Fruit fly (Drosophila melanogaster) whole organism, embryonic: Measurements from ENCODE around the gene CG13931.

Experiments
- CG10267 ChIP-seq: fragments of 200-800 bp; sonication (Bioruptor generic); optimal IDR thresholded peaks from 2 replicates; lab custom pipeline; 2018; ENCODE audit warnings: missing biosample characterization, mild to moderate bottlenecking, missing genetic modification characterization, moderate library complexity
- CG10959 ChIP-seq: fragments of 200-800 bp; sonication (Bioruptor generic); IDR thresholded peaks from 2 replicates; pipeline ENCODE4 v1.3.6; 2022; ENCODE audit warnings: missing biosample characterization, missing genetic modification characterization
- CG11695 ChIP-seq: fragments of 200-800 bp; sonication (Bioruptor generic); IDR thresholded peaks from 3 replicates; pipeline ENCODE4 v1.3.6; 2022; ENCODE audit warnings: missing biosample characterization, missing genetic modification characterization
- CG12104 ChIP-seq: fragments of 200-800 bp; sonication (Bioruptor generic); optimal IDR thresholded peaks from 3 replicates; lab custom pipeline; 2016; ENCODE audit warnings: missing biosample characterization, missing genetic modification characterization
- CG13287 ChIP-seq: fragments of 200-800 bp; sonication (Bioruptor generic); IDR thresholded peaks from 2 replicates; pipeline ENCODE4 v1.3.6; 2022; ENCODE audit warnings: missing biosample characterization, missing genetic modification characterization; ENCODE audit not compliant: partially characterized antibody
- CG13894 ChIP-seq: fragments of 200-800 bp; sonication (Bioruptor generic); optimal IDR thresholded peaks from 3 replicates; lab custom pipeline; 2018; ENCODE audit warnings: missing biosample characterization, mild to moderate bottlenecking, missing genetic modification characterization, moderate library complexity
- CG1603 ChIP-seq: fragments of 200-800 bp; sonication (Bioruptor generic); optimal IDR thresholded peaks from 2 replicates; lab custom pipeline; 2019; ENCODE audit warnings: missing biosample characterization, mild to moderate bottlenecking, missing genetic modification characterization, moderate library complexity
- CG16863 ChIP-seq: fragments of 200-800 bp; sonication (Bioruptor generic); optimal IDR thresholded peaks from 3 replicates; lab custom pipeline; 2016; ENCODE audit warnings: missing biosample characterization, missing genetic modification characterization
- CG17912 ChIP-seq: fragments of 200-800 bp; sonication (Bioruptor generic); optimal IDR thresholded peaks from 2 replicates; lab custom pipeline; 2018; ENCODE audit warnings: missing biosample characterization, mild to moderate bottlenecking, missing genetic modification characterization
- CG1792 ChIP-seq: fragments of 200-800 bp; sonication (Bioruptor generic); optimal IDR thresholded peaks from 2 replicates; lab custom pipeline; 2016; ENCODE audit warnings: missing biosample characterization, missing genetic modification characterization
- CG18619 ChIP-seq: fragments of 200-800 bp; sonication (Bioruptor generic); optimal IDR thresholded peaks from 3 replicates; lab custom pipeline; 2017; ENCODE audit warnings: missing biosample characterization, mild to moderate bottlenecking, missing genetic modification characterization
- CG2120 ChIP-seq: fragments of 200-800 bp; sonication (Bioruptor generic); optimal IDR thresholded peaks from 3 replicates; lab custom pipeline; 2016; ENCODE audit warnings: missing biosample characterization, missing genetic modification characterization
- CG3163 ChIP-seq: fragments of 200-800 bp; sonication (Bioruptor generic); optimal IDR thresholded peaks from 3 replicates; lab custom pipeline; 2016; ENCODE audit warnings: missing biosample characterization, missing genetic modification characterization
- CG4617 ChIP-seq: fragments of 200-800 bp; sonication (Bioruptor generic); optimal IDR thresholded peaks from 3 replicates; lab custom pipeline; 2016; ENCODE audit warnings: missing biosample characterization, missing genetic modification characterization, borderline replicate concordance
- CG6683 ChIP-seq: fragments of 200-800 bp; sonication (Bioruptor generic); optimal IDR thresholded peaks from 2 replicates; lab custom pipeline; 2017; ENCODE audit warnings: missing biosample characterization, mild to moderate bottlenecking, missing genetic modification characterization, missing genetic modification reagents
- CG6813 ChIP-seq: fragments of 200-800 bp; sonication (Bioruptor generic); optimal IDR thresholded peaks from 2 replicates; lab custom pipeline; 2017; ENCODE audit warnings: missing biosample characterization, missing genetic modification characterization, mild to moderate bottlenecking, moderate library complexity, missing genetic modification reagents
- CG9797 ChIP-seq: fragments of 200-800 bp; sonication (Bioruptor generic); optimal IDR thresholded peaks from 3 replicates; lab custom pipeline; 2018; ENCODE audit warnings: missing biosample characterization, mild to moderate bottlenecking, missing genetic modification characterization
- Dfd ChIP-seq, 2 experiments: fragments of >200 bp; optimal IDR thresholded peaks; 2 replicates each; lab custom pipeline; 2017; ENCODE audit warnings: missing biosample characterization in 2 of 2, missing genetic modification characterization in 2 of 2
- Doc3 ChIP-seq: fragments of 200-800 bp; sonication (Bioruptor generic); IDR thresholded peaks from 3 replicates; pipeline ENCODE4 v1.3.6; 2022; ENCODE audit warnings: missing biosample characterization, missing genetic modification characterization; ENCODE audit not compliant: partially characterized antibody
- Drgx ChIP-seq: fragments of 200-800 bp; sonication (Bioruptor generic); IDR thresholded peaks from 2 replicates; pipeline ENCODE4 v1.3.6; 2022; ENCODE audit warnings: missing biosample characterization, missing genetic modification characterization
- Eip74EF ChIP-seq, 2 experiments: fragments of 200-800 bp in 1 of 2; fragments of >200 bp in 1 of 2; sonication (Bioruptor generic) in 1 of 2; optimal IDR thresholded peaks; 2 replicates each; lab custom pipeline; 2017 to 2019; ENCODE audit warnings: missing biosample characterization in 2 of 2, missing genetic modification characterization in 2 of 2, mild to moderate bottlenecking in 1 of 2, moderate library complexity in 1 of 2
- HLHmδ ChIP-seq: fragments of 200-800 bp; sonication (Bioruptor generic); optimal IDR thresholded peaks from 2 replicates; lab custom pipeline; 2018; ENCODE audit warnings: missing biosample characterization, mild to moderate bottlenecking, missing genetic modification characterization, moderate library complexity
- HmgZ ChIP-seq: fragments of 200-800 bp; sonication (Bioruptor generic); optimal IDR thresholded peaks from 2 replicates; lab custom pipeline; 2018; ENCODE audit warnings: missing biosample characterization, mild to moderate bottlenecking, missing genetic modification characterization
- MTF-1 ChIP-seq: fragments of 200-800 bp; sonication (Bioruptor generic); optimal IDR thresholded peaks from 2 replicates; lab custom pipeline; 2018; ENCODE audit warnings: missing biosample characterization, mild to moderate bottlenecking, missing genetic modification characterization, borderline replicate concordance
- NC2α ChIP-seq: fragments of 200-800 bp; sonication (Bioruptor generic); optimal IDR thresholded peaks from 2 replicates; lab custom pipeline; 2016; ENCODE audit warnings: missing biosample characterization, missing genetic modification characterization
- Rfx ChIP-seq: fragments of 200-800 bp; sonication (Bioruptor generic); IDR thresholded peaks from 2 replicates; pipeline ENCODE4 v1.3.6; 2022; ENCODE audit warnings: missing biosample characterization, missing genetic modification characterization
- ac ChIP-seq: fragments of 200-800 bp; sonication (Bioruptor generic); optimal IDR thresholded peaks from 3 replicates; lab custom pipeline; 2017; ENCODE audit warnings: missing biosample characterization, mild to moderate bottlenecking, missing genetic modification characterization
- aop ChIP-seq: fragments of 200-800 bp; sonication (Bioruptor generic); IDR thresholded peaks from 2 replicates; pipeline ENCODE4 v1.3.6; 2022; ENCODE audit warnings: missing biosample characterization, missing genetic modification characterization
- ap ChIP-seq: fragments of 200-800 bp; sonication (Bioruptor generic); IDR thresholded peaks from 2 replicates; pipeline ENCODE4 v1.3.6; 2022; ENCODE audit warnings: missing biosample characterization, missing genetic modification characterization
- ase ChIP-seq: fragments of 200-800 bp; sonication (Bioruptor generic); IDR thresholded peaks from 3 replicates; pipeline ENCODE4 v1.3.6; 2022; ENCODE audit warnings: missing biosample characterization, missing genetic modification characterization
- cad ChIP-seq: fragments of >200 bp; optimal IDR thresholded peaks from 2 replicates; lab custom pipeline; 2017; ENCODE audit warnings: missing biosample characterization, missing genetic modification characterization
- cas ChIP-seq: fragments of 200-800 bp; sonication (Bioruptor generic); IDR thresholded peaks from 2 replicates; pipeline ENCODE4 v1.3.6; 2022; ENCODE audit warnings: missing biosample characterization, missing genetic modification characterization
- dimm ChIP-seq: fragments of 200-800 bp; sonication (Bioruptor generic); IDR thresholded peaks from 2 replicates; pipeline ENCODE4 v1.3.6; 2022; ENCODE audit warnings: missing biosample characterization, missing genetic modification characterization
- ftz-f1 ChIP-seq: fragments of 200-800 bp; sonication (Bioruptor generic); optimal IDR thresholded peaks from 2 replicates; lab custom pipeline; 2016; ENCODE audit warnings: missing biosample characterization, missing genetic modification characterization
- gcm ChIP-seq: fragments of 200-800 bp; sonication (Bioruptor generic); optimal IDR thresholded peaks from 2 replicates; lab custom pipeline; 2019; ENCODE audit warnings: missing biosample characterization, mild to moderate bottlenecking, missing genetic modification characterization, moderate library complexity
- grn ChIP-seq: fragments of 200-800 bp; sonication (Bioruptor generic); optimal IDR thresholded peaks from 3 replicates; lab custom pipeline; 2017; ENCODE audit warnings: missing biosample characterization, missing genetic modification characterization
- gro ChIP-seq: fragments of 200-800 bp; sonication (Bioruptor generic); optimal IDR thresholded peaks from 2 replicates; lab custom pipeline; 2016; ENCODE audit warnings: missing biosample characterization, missing genetic modification characterization
- hkb ChIP-seq, 2 experiments: fragments of 200-800 bp in 1 of 2; fragments of >200 bp in 1 of 2; sonication (Bioruptor generic) in 1 of 2; IDR thresholded peaks in 1 of 2; optimal IDR thresholded peaks in 1 of 2; 2 replicates each; pipeline versions ENCODE4 v1.3.6 to Lab custom; 2017 to 2022; ENCODE audit warnings: missing biosample characterization in 1 of 2, missing genetic modification characterization in 1 of 2
- insv ChIP-seq, 2 experiments: fragments of 200-800 bp; sonication (Bioruptor generic); optimal IDR thresholded peaks; 3 replicates each; lab custom pipeline; 2016 to 2018; ENCODE audit warnings: missing biosample characterization in 2 of 2, missing genetic modification characterization in 2 of 2
- jing ChIP-seq: fragments of 200-800 bp; sonication (Bioruptor generic); optimal IDR thresholded peaks from 2 replicates; lab custom pipeline; 2018; ENCODE audit warnings: missing biosample characterization, mild to moderate bottlenecking, missing genetic modification characterization
- mld ChIP-seq: fragments of 200-800 bp; sonication (Bioruptor generic); IDR thresholded peaks from 3 replicates; pipeline ENCODE4 v1.3.6; 2022; ENCODE audit warnings: missing biosample characterization, missing genetic modification characterization; ENCODE audit not compliant: partially characterized antibody
- pan ChIP-seq, 4 experiments: fragments of >200 bp in 3 of 4; fragments of 200-800 bp in 1 of 4; sonication (Bioruptor generic) in 1 of 4; optimal IDR thresholded peaks in 3 of 4; IDR thresholded peaks in 1 of 4; 2 replicates each; pipeline versions ENCODE4 v1.3.6 to Lab custom; 2017 to 2022; ENCODE audit warnings: missing biosample characterization in 2 of 4, missing genetic modification characterization in 2 of 4, mixed read lengths in 1 of 4
- pho ChIP-seq: fragments of 200-800 bp; sonication (Bioruptor generic); optimal IDR thresholded peaks from 2 replicates; lab custom pipeline; 2016; ENCODE audit warnings: missing biosample characterization, missing genetic modification characterization
- pnt ChIP-seq: fragments of 200-800 bp; sonication (Bioruptor generic); optimal IDR thresholded peaks from 3 replicates; lab custom pipeline; 2016; ENCODE audit warnings: missing biosample characterization, missing genetic modification characterization
- schlank ChIP-seq: fragments of 200-800 bp; sonication (Bioruptor generic); optimal IDR thresholded peaks from 2 replicates; lab custom pipeline; 2018; ENCODE audit warnings: missing biosample characterization, mild to moderate bottlenecking, missing genetic modification characterization
- sens-2 ChIP-seq: fragments of 200-800 bp; sonication (Bioruptor generic); IDR thresholded peaks from 2 replicates; pipeline ENCODE4 v1.3.6; 2022; ENCODE audit warnings: missing biosample characterization, missing genetic modification characterization
- sna ChIP-seq: fragments of 200-800 bp; sonication (Bioruptor generic); IDR thresholded peaks from 2 replicates; pipeline ENCODE4 v1.3.6; 2022; ENCODE audit warnings: missing biosample characterization, missing genetic modification characterization; ENCODE audit not compliant: partially characterized antibody
- trh ChIP-seq: fragments of 200-800 bp; sonication (Bioruptor generic); optimal IDR thresholded peaks from 2 replicates; lab custom pipeline; 2016; ENCODE audit warnings: missing biosample characterization, missing genetic modification characterization
- vfl ChIP-seq: fragments of 200-800 bp; sonication (Bioruptor generic); optimal IDR thresholded peaks from 2 replicates; lab custom pipeline; 2016; ENCODE audit warnings: missing biosample characterization, missing genetic modification characterization

Gene CG13931

DNA sequence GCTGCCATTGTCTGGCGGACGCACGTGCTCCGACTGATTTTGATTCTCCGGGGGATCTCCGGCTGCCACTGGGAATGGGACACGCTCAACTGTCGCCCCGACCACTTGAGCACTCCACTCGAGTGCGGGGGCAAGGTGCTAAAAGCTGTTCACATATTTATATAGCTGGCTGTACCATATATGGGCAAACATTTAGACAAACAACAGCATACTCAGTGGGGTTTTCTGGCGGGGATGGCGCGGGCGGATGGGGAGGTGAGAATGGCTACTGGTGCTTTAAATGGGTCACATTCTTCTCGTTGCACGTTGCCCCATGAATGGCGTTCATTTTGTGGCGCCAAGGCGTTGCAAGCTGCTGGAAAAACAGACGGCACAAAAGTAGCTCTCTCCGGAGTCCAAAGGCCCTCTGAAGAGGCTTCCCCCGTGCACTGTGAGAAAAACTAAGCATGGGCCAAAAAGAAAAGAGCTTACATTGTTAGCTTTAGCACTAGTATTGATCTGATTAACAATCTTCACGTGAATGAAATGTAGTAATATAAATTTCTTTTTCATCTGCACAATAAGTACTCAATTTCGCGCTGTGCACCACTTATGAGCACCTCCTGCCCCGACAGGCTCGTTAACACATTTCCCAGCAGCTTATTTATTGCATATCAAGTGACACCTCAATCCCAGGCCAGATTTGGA lies 11.3 kb downstream of the CG13931 start (continued):
- TF ChIP-seq Rfx (GFP tag; lab: Robert Waterston, UW): no peak
- no peak for TF ChIP-seq ap
- no peak for TF ChIP-seq aop (GFP tag; lab: Robert Waterston, UW)
- peak; percentile 62 for TF ChIP-seq MTF-1 (GFP tag; lab: Kevin White, UChicago)
- TF ChIP-seq CG3163 (GFP tag; lab: Kevin White, UChicago): no peak
- no peak for TF ChIP-seq CG1792 (GFP tag; lab: Kevin White, UChicago)
- TF ChIP-seq HmgZ: no peak
- TF ChIP-seq sna (GFP tag; lab: Robert Waterston, UW): no peak
- TF ChIP-seq gro (GFP tag; lab: Kevin White, UChicago): no peak
- TF ChIP-seq Dfd (GFP tag; optimal IDR thresholded peaks at IDR 0.05; lab: Kevin White, UChicago): no peak
- no peak for TF ChIP-seq CG17912 (GFP tag; lab: Kevin White, UChicago)
- no peak for TF ChIP-seq vfl
- no peak for TF ChIP-seq pan (optimal IDR thresholded peaks at IDR 0.05; lab: Kevin White, UChicago)
- no peak for TF ChIP-seq pan (GFP tag; optimal IDR thresholded peaks at IDR 0.05 in 1 of 2, IDR thresholded peaks at IDR 0.05 in 1 of 2)
- no peak for TF ChIP-seq schlank (tag; lab: Kevin White, UChicago)
- no peak for TF ChIP-seq CG13894
- no peak for TF ChIP-seq CG9797 (GFP tag; lab: Kevin White, UChicago)
- no peak for TF ChIP-seq hkb (optimal IDR thresholded peaks at IDR 0.05; lab: Kevin White, UChicago)
- TF ChIP-seq hkb (GFP tag; IDR thresholded peaks at IDR 0.05; lab: Robert Waterston, UW): 0 out of 2 replicates have a peak, but pooled peaks have one; percentile 41
- peak; percentile 75 for TF ChIP-seq Drgx (GFP tag; lab: Robert Waterston, UW)
- no peak for TF ChIP-seq gcm (GFP tag; lab: Kevin White, UChicago)
- TF ChIP-seq insv (GFP tag; optimal IDR thresholded peaks at IDR 0.05; lab: Kevin White, UChicago): no peak
- no peak for TF ChIP-seq cad (GFP tag; lab: Kevin White, UChicago)
- TF ChIP-seq grn: peak; percentile 3
- no peak for TF ChIP-seq ftz-f1
- no peak for TF ChIP-seq CG13287
- TF ChIP-seq CG16863 (GFP tag; lab: Kevin White, UChicago): peak; percentile 5
- TF ChIP-seq CG18619: peak; percentile 5
- TF ChIP-seq CG6813 (GFP tag; lab: Kevin White, UChicago): peak; percentile 57
- TF ChIP-seq cas (GFP tag; lab: Robert Waterston, UW): no peak
- TF ChIP-seq Eip74EF (GFP tag; optimal IDR thresholded peaks at IDR 0.05; lab: Kevin White, UChicago): no peak
- TF ChIP-seq pho: no peak
- no peak for TF ChIP-seq CG4617
- TF ChIP-seq jing (GFP tag; lab: Kevin White, UChicago): no peak
- TF ChIP-seq ase (GFP tag; lab: Robert Waterston, UW): peak; percentile 20; the same call in 1 of the 3 replicates
- peak; percentile 27 for TF ChIP-seq CG10267
- no peak for TF ChIP-seq ac (GFP tag; lab: Kevin White, UChicago)
- no peak for TF ChIP-seq NC2α
- no peak for TF ChIP-seq sens-2 (GFP tag; lab: Robert Waterston, UW)
- no peak for TF ChIP-seq CG12104 (GFP tag; lab: Kevin White, UChicago)
- no peak for TF ChIP-seq dimm
- no peak for TF ChIP-seq mld (GFP tag; lab: Robert Waterston, UW)
- no peak for TF ChIP-seq trh (GFP tag; lab: Kevin White, UChicago)
- no peak for TF ChIP-seq CG11695 (GFP tag; lab: Robert Waterston, UW)
- TF ChIP-seq Doc3 (GFP tag; lab: Robert Waterston, UW): no peak
- TF ChIP-seq CG10959 (GFP tag; lab: Robert Waterston, UW): no peak
- TF ChIP-seq CG6683: no peak
- peak; percentile 23 for TF ChIP-seq CG1603
- TF ChIP-seq pnt (GFP tag; lab: Kevin White, UChicago): peak; percentile 7
- peak; percentile 73 for TF ChIP-seq HLHmδ
- TF ChIP-seq CG2120 (GFP tag; lab: Kevin White, UChicago): no peak
